Worm (Caenorhabditis elegans): ENCODE measurements around the gene msp-3.

The msp-3 gene

ce11 chrII:4767612-4768011 lies 18.5 kb downstream of the msp-3 start:
- TF ChIP-seq dao-5 (tag; optimal IDR thresholded peaks at IDR 0.05) = no peak
- TF ChIP-seq him-1 (tag; optimal IDR thresholded peaks at IDR 0.05) = no peak
- TF ChIP-seq W03F9.2 (tag; optimal IDR thresholded peaks at IDR 0.05) = no peak

- no peak for TF ChIP-seq dao-5 (tag; optimal IDR thresholded peaks at IDR 0.05)
- TF ChIP-seq W03F9.2 (tag; optimal IDR thresholded peaks at IDR 0.05) = no peak
- TF ChIP-seq him-1 (tag; optimal IDR thresholded peaks at IDR 0.05) = no peak
Observed at ce11 chrII:4766284-4766683, 19.8 kb downstream of the msp-3 start, which contains the start of gene ttm-2. TSS of gene ttm-2 (minus strand) at chrII:4766384.

- TF ChIP-seq W03F9.2 (tag; optimal IDR thresholded peaks at IDR 0.05) = no peak
- TF ChIP-seq dao-5 (tag; optimal IDR thresholded peaks at IDR 0.05) = no peak
- TF ChIP-seq him-1 (tag; optimal IDR thresholded peaks at IDR 0.05) = no peak
Observed at ce11 chrII:4762574-4763285, 23.4 kb downstream of the msp-3 start, which contains the start of gene F26G1.2. TSS of gene F26G1.2 (plus strand) at chrII:4763081.

- TF ChIP-seq him-1 (tag; optimal IDR thresholded peaks at IDR 0.05) = no peak
- no peak for TF ChIP-seq W03F9.2 (tag; optimal IDR thresholded peaks at IDR 0.05)
- no peak for TF ChIP-seq dao-5 (tag; optimal IDR thresholded peaks at IDR 0.05)
Observed at ce11 chrII:4761020-4761419, 25.1 kb downstream of the msp-3 start.

- no peak for TF ChIP-seq him-1 (tag; optimal IDR thresholded peaks at IDR 0.05)
- TF ChIP-seq W03F9.2 (tag; optimal IDR thresholded peaks at IDR 0.05) = no peak
- no peak for TF ChIP-seq dao-5 (tag; optimal IDR thresholded peaks at IDR 0.05)
Observed at ce11 chrII:4759835-4760234, 26.2 kb downstream of the msp-3 start.

ce11 chrII:4758462-4758861 lies 27.6 kb downstream of the msp-3 start, which contains the start of gene F26G1.3:
TSS of gene F26G1.3 (plus strand) at chrII:4758762.
- TF ChIP-seq him-1 (tag; optimal IDR thresholded peaks at IDR 0.05) (no peak), W03F9.2 (tag; optimal IDR thresholded peaks at IDR 0.05) (no peak)

- TF ChIP-seq W03F9.2 (tag; optimal IDR thresholded peaks at IDR 0.05) (no peak), dao-5 (tag; optimal IDR thresholded peaks at IDR 0.05) (no peak), him-1 (tag; optimal IDR thresholded peaks at IDR 0.05) (no peak)
Observed at ce11 chrII:4756751-4757150, 29.3 kb downstream of the msp-3 start, which contains the start of gene C27D9.2. TSS of gene C27D9.2 (minus strand) at chrII:4756851.

- no peak for TF ChIP-seq W03F9.2 (tag; optimal IDR thresholded peaks at IDR 0.05)
- no peak for TF ChIP-seq him-1 (tag; optimal IDR thresholded peaks at IDR 0.05)
- no peak for TF ChIP-seq dao-5 (tag; optimal IDR thresholded peaks at IDR 0.05)
Observed at ce11 chrII:4755654-4756053, 30.4 kb downstream of the msp-3 start.

- TF ChIP-seq W03F9.2 (tag; optimal IDR thresholded peaks at IDR 0.05) (no peak), him-1 (tag; optimal IDR thresholded peaks at IDR 0.05) (no peak), dao-5 (tag; optimal IDR thresholded peaks at IDR 0.05) (no peak)
Observed at ce11 chrII:4753133-4753532, 32.9 kb downstream of the msp-3 start, which contains the start of gene C27D9.1. TSS of gene C27D9.1 (plus strand) at chrII:4753413.

ce11 chrII:4752257-4752728 lies 33.8 kb downstream of the msp-3 start, which contains the start of gene F41C3.1:
TSS of gene F41C3.1 (plus strand) at chrII:4752307.
- no peak for TF ChIP-seq W03F9.2 (tag; optimal IDR thresholded peaks at IDR 0.05)
- no peak for TF ChIP-seq him-1 (tag; optimal IDR thresholded peaks at IDR 0.05)
- no peak for TF ChIP-seq dao-5 (tag; optimal IDR thresholded peaks at IDR 0.05)

ce11 chrII:4749581-4749980 lies 36.5 kb downstream of the msp-3 start, which contains the start of gene F41C3.2:
TSS of gene F41C3.2 (plus strand) at chrII:4749968.
- TF ChIP-seq dao-5 (tag; optimal IDR thresholded peaks at IDR 0.05) (no peak), W03F9.2 (tag; optimal IDR thresholded peaks at IDR 0.05) (no peak), him-1 (tag; optimal IDR thresholded peaks at IDR 0.05) (no peak)

- TF ChIP-seq W03F9.2 (tag; optimal IDR thresholded peaks at IDR 0.05) = no peak
Observed at ce11 chrII:4748374-4748773, 37.7 kb downstream of the msp-3 start.

ce11 chrII:4747697-4748096 lies 38.4 kb downstream of the msp-3 start:
- no peak for TF ChIP-seq W03F9.2 (tag; optimal IDR thresholded peaks at IDR 0.05)

ce11 chrII:4747063-4747462 lies 39.0 kb downstream of the msp-3 start:
- TF ChIP-seq W03F9.2 (tag; optimal IDR thresholded peaks at IDR 0.05) (no peak), him-1 (tag; optimal IDR thresholded peaks at IDR 0.05) (no peak), dao-5 (tag; optimal IDR thresholded peaks at IDR 0.05) (no peak)

- TF ChIP-seq dao-5 (tag; optimal IDR thresholded peaks at IDR 0.05) (no peak), W03F9.2 (tag; optimal IDR thresholded peaks at IDR 0.05) (no peak), him-1 (tag; optimal IDR thresholded peaks at IDR 0.05) (no peak)
Observed at ce11 chrII:4745281-4745680, 40.8 kb downstream of the msp-3 start.
